Worm (Caenorhabditis elegans) whole organism, early embryonic: ENCODE data around the gene sao-1.

Experiments
- F13C5.2 ChIP-seq: sonication (generic microtip); optimal IDR thresholded peaks from 2 replicates; lab custom pipeline; 2017; ENCODE audit warnings: mild to moderate bottlenecking, missing genetic modification characterization, inconsistent platforms, missing compliant biosample characterization
- ama-1 ChIP-seq: fragments of 150-350 bp; optimal IDR thresholded peaks from 2 replicates; lab custom pipeline; 2014
- ceh-13 ChIP-seq: fragments of 200-800 bp; sonication (Bioruptor generic); optimal IDR thresholded peaks from 2 replicates; lab custom pipeline; 2018; ENCODE audit warnings: mild to moderate bottlenecking, missing genetic modification characterization, missing compliant biosample characterization
- ceh-36 ChIP-seq: sonication (generic microtip); optimal IDR thresholded peaks from 2 replicates; lab custom pipeline; 2016; ENCODE audit warnings: missing genetic modification characterization, inconsistent platforms, missing compliant biosample characterization
- ets-7 ChIP-seq: sonication (generic microtip); optimal IDR thresholded peaks from 2 replicates; lab custom pipeline; 2016; ENCODE audit warnings: missing genotype, missing genetic modification characterization, missing compliant biosample characterization
- flt-1 ChIP-seq: fragments of 200-800 bp; sonication (Bioruptor generic); IDR thresholded peaks from 2 replicates; pipeline ENCODE4 v1.3.6; 2022; ENCODE audit warnings: missing genetic modification characterization, missing compliant biosample characterization
- hmbx-1 ChIP-seq: sonication (generic microtip); optimal IDR thresholded peaks from 2 replicates; lab custom pipeline; 2016; ENCODE audit warnings: mild to moderate bottlenecking, missing genetic modification characterization, missing compliant biosample characterization
- hmg-4 ChIP-seq: fragments of 200-800 bp; sonication (Bioruptor generic); optimal IDR thresholded peaks from 2 replicates; lab custom pipeline; 2018; ENCODE audit warnings: mild to moderate bottlenecking, missing genetic modification characterization, missing compliant biosample characterization
- hnd-1 ChIP-seq: sonication (generic microtip); optimal IDR thresholded peaks from 2 replicates; lab custom pipeline; 2016; ENCODE audit warnings: missing genetic modification characterization, missing compliant biosample characterization
- scrt-1 ChIP-seq: fragments of 200-800 bp; sonication (Bioruptor generic); IDR thresholded peaks from 2 replicates; pipeline ENCODE4 v1.3.6; 2022; ENCODE audit warnings: missing genetic modification characterization, missing compliant biosample characterization
- sea-1 ChIP-seq: fragments of 200-800 bp; sonication (Bioruptor generic); conservative IDR thresholded peaks from 2 replicates; pipeline ENCODE4 v1.3.6; 2022; ENCODE audit warnings: missing genetic modification characterization, missing compliant biosample characterization
- tbx-11 ChIP-seq: fragments of 200-800 bp; sonication (Bioruptor generic); IDR thresholded peaks from 2 replicates; pipeline ENCODE4 v1.3.6; 2022; ENCODE audit warnings: missing genetic modification characterization, missing compliant biosample characterization
- tra-4 ChIP-seq: sonication (generic microtip); optimal IDR thresholded peaks from 2 replicates; lab custom pipeline; 2017; ENCODE audit warnings: missing genetic modification characterization, missing compliant biosample characterization

ce11 chrV:14012002-14012554, 48.4 kb downstream of the sao-1 start, which contains the start of the genes ddx-17 and aip-1:
- TF ChIP-seq hmbx-1 (tag; lab: Kevin White, UChicago) (no peak), hmg-4 (GFP tag; lab: Kevin White, UChicago) (no peak), F13C5.2 (tag; lab: Kevin White, UChicago) (peak; percentile 42), ama-1 (lab: Kevin White, UChicago) (peak; percentile 18), scrt-1 (GFP tag; lab: Robert Waterston, UW) (no peak), tbx-11 (GFP tag; lab: Robert Waterston, UW) (no peak), hnd-1 (tag; lab: Kevin White, UChicago) (no peak), ets-7 (tag; lab: Kevin White, UChicago) (no peak), tra-4 (no peak), ceh-36 (tag; lab: Kevin White, UChicago) (no peak), flt-1 (GFP tag; lab: Robert Waterston, UW) (no peak), sea-1 (GFP tag; lab: Robert Waterston, UW) (no peak), ceh-13 (GFP tag; lab: Kevin White, UChicago) (no peak)
